Fruit fly (Drosophila melanogaster): ENCODE measurements around the gene CG34355.

- TF ChIP-seq Dll (optimal IDR thresholded peaks at IDR 0.05) (no peak), usp (GFP tag; optimal IDR thresholded peaks at IDR 0.05) (no peak)
Measured at dm6 chr3R:23760219-23761018, 43.2 kb upstream of the CG34355 start, which contains the start of gene SdhD.

Measured in whole organism.